Worm (Caenorhabditis elegans): Measurements from ENCODE around the gene gck-4.

- no peak for TF ChIP-seq klf-2 (GFP tag; conservative IDR thresholded peaks at IDR 0.05)
- TF ChIP-seq tab-1 (GFP tag; IDR thresholded peaks at IDR 0.05), result no peak
Observed at ce11 chrX:13724364-13724763, 47.4 kb downstream of the gck-4 start, which contains the start of gene K11E4.6.
